Fruit fly (Drosophila melanogaster): Measurements from ENCODE around the gene CG11977.
A peak's percentile ranks its signal among the peaks of the same experiment; 100 is the strongest.

The CG11977 gene

dm6 chr3R:9027082-9027481, 29.6 kb downstream of the CG11977 start:
- no peak for TF ChIP-seq CG17801 (GFP tag; optimal IDR thresholded peaks at IDR 0.05; ENCODE audit: partially characterized antibody)

- no peak for TF ChIP-seq CG17801 (GFP tag; optimal IDR thresholded peaks at IDR 0.05; ENCODE audit: partially characterized antibody)
Measured at dm6 chr3R:9028690-9029089, 31.2 kb downstream of the CG11977 start.

- no peak for TF ChIP-seq CG17801 (GFP tag; optimal IDR thresholded peaks at IDR 0.05; ENCODE audit: partially characterized antibody)
Measured at dm6 chr3R:9029411-9029810, 31.9 kb downstream of the CG11977 start.

DNA sequence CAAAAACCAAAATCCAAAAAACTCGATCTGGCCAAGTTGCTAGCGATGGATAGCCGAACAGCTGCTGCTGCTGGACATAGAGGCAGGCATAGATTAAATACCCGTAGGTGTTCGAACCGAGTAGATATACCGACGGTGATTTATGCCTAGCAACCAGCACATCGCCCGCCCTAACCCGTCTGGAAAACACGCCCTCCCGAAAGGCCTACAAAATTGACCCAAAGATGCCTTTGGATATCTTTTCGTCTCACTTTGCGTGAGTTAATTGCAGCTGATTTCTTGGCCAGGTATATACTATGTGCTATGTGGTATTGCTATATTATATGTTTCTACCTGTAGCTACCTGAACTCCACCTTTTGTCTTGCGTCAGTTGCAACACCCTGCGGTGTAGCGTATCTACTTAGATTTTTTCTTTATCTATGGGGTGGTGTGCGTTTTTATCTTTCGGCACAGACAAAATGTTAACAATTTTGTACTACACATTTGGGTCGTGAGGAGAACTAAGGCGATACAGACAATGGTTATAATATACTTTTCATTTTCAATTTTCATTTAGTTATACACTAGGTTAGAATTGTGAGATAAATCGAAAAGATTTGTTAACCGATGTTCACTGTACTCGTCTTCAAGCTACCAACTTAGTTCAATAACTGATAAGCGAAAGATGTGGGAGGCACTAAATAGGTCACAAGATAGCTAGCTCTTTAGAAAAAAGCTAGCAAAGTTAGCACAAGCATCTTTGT, 32.7 kb downstream of the CG11977 start:
- TF ChIP-seq CG17801 (GFP tag; optimal IDR thresholded peaks at IDR 0.05; ENCODE audit: partially characterized antibody): no peak

- TF ChIP-seq CG17801 (GFP tag; optimal IDR thresholded peaks at IDR 0.05; ENCODE audit: partially characterized antibody): no peak
Measured at dm6 chr3R:9030750-9031128, 33.2 kb downstream of the CG11977 start.

dm6 chr3R:9031797-9032418, 34.4 kb downstream of the CG11977 start:
- peak; percentile 86 for TF ChIP-seq CG17801 (GFP tag; optimal IDR thresholded peaks at IDR 0.05; ENCODE audit: partially characterized antibody)

DNA sequence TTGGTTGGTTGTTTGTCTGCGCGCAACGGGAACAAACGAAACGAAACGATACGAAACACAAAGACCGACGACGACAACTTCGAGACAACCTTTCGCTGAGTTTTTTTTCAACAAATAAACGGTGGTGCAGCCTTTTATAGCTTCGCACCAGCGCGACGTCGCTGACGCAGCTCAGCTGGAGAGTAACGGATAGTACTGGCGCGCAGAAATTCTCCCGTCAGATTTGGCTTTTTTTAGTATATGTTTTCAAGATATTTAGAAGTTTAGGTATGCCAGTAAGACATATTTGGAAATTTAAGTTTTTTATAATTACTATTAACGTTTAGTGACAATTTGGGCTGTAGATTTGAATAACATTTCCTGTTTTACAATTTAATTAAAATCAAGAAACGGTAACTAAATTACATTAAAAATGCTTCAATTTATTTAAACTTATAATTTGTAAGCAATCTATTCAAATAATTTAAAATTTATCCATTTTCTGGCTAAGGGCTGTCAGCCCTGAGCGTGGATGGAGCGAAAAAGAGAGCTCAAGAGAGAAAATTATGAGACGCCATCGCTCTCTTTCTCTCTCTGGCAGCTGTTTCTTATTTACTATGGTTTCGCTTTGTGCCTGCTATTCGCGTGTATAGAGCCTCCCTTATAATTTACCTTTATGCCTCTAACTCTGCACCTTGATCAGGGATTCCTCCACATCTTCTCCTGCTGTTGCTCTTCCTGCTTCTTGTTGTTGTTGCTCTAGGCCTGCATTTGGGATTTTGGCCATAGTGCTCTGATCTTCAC, 36.3 kb downstream of the CG11977 start:
- peak; percentile 88 for TF ChIP-seq CG17801 (GFP tag; optimal IDR thresholded peaks at IDR 0.05; ENCODE audit: partially characterized antibody)

- no peak for TF ChIP-seq CG17801 (GFP tag; optimal IDR thresholded peaks at IDR 0.05; ENCODE audit: partially characterized antibody)
Measured at dm6 chr3R:9035252-9035651, 37.8 kb downstream of the CG11977 start.

- no peak for TF ChIP-seq CG17801 (GFP tag; optimal IDR thresholded peaks at IDR 0.05; ENCODE audit: partially characterized antibody)
Measured at dm6 chr3R:9037946-9038345, 40.4 kb downstream of the CG11977 start.

DNA sequence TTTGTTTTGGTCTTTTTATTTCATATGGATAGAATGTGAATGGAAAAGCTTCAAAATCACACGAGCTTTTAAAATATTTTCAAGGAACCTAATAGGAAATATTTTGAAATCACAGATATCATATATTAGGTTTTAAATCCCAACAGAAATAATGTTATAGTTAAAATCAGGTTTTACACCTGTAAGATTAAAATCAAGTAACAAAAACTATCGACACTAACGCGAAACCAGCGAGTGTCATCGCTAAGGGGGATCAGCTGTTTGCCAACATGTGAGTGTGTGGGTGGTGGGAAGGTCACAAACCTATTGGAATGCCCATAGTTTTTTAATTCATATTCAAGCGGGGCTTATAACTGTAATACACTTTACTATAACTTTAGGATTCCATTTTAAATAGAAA, 41.2 kb downstream of the CG11977 start, which contains the start of gene hyx:
TSS of gene hyx (plus strand) at position 109 of the 400 bp plus-strand sequence.
- peak; percentile 30 for TF ChIP-seq CG17801 (GFP tag; optimal IDR thresholded peaks at IDR 0.05; ENCODE audit: partially characterized antibody)

DNA sequence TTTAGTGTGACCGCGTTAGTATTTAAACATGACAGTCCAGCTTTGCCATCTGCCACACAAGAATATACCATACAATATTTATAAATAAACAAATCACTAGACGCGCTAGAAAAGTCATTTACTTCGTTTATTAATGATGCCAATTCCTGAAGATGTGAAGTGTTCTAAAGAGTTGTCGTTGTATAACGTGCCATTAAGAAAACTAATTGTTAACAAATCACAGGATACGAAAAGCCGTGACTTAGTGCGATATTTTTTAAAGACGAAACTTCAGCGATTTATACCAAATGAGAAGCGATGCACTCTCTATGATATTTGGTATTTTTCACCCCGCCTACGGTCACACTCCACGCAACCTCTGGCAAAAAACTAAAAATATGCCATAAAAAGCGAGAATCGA, 42.0 kb downstream of the CG11977 start, which contains the start of gene neur:
TSS of gene neur (minus strand) at position 24 of the 400 bp plus-strand sequence.
- TF ChIP-seq CG17801 (GFP tag; optimal IDR thresholded peaks at IDR 0.05; ENCODE audit: partially characterized antibody): no peak

DNA sequence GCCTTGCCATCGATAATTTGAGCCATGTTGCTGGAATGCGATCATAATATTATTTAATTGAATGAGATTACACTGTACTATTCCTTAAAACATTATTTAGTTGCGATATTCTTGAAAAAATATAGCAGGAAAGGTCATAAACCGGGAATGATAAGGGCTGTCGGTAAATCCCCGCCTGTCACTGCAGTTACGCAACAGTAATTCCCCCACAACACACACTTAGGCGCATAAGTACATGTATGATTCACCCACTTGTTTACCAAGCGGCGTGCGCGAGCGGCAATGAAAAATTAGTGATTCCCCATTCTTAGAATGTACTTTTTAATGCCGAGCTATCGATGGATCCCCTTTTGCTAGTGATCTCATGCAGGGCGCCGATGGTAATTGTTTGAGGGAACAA, 46.1 kb downstream of the CG11977 start:
- TF ChIP-seq CG17801 (GFP tag; optimal IDR thresholded peaks at IDR 0.05; ENCODE audit: partially characterized antibody): no peak

- no peak for TF ChIP-seq CG17801 (GFP tag; optimal IDR thresholded peaks at IDR 0.05; ENCODE audit: partially characterized antibody)
Measured at dm6 chr3R:9045733-9046132, 48.2 kb downstream of the CG11977 start.

dm6 chr3R:9046954-9047353, 49.5 kb downstream of the CG11977 start:
- TF ChIP-seq CG17801 (GFP tag; optimal IDR thresholded peaks at IDR 0.05; ENCODE audit: partially characterized antibody): no peak

DNA sequence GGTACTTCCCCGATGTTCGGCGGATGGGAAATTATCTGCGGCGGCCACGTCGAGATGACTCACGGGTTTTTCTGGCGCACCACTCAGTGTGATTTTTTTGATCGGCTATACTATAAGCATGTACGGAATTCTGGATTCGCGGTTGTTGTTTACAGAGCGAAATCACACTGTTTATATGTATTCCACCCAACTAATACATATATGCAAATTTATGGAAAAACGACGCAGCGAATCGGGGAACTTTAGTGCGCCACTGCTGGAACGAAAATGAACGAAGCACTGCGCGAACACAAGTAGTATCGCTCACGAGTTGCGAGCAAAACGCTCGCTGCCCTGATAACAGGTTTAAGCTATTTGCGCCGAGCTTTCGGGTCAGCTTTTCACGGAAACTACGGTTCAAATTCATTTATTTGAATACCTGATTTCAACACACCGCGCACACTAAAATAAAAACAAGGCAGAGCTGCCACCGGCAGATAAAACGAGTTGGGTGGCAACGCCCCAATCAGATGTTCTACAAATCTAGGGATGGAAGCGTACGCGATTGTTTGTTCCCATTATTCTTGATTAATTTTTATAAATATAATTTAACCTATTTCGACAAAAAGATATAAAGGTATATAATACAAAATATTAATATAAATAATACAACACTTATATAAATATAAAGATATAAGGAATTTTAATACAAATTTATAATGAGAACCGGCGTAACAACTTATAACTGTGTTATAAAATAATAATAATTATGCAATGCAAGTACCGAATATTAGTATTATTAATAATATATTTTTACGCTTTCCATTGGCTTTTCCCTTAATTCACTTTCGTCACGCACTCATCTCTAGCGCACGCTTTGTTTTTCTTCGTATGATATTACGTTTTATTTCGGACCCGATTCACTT, 50.3 kb downstream of the CG11977 start, which contains the start of gene Rel:
TSS of gene Rel (minus strand) at position 417 of the 905 bp plus-strand sequence.
- peak; percentile 77 for TF ChIP-seq CG17801 (GFP tag; optimal IDR thresholded peaks at IDR 0.05; ENCODE audit: partially characterized antibody)
